Fruit fly (Drosophila melanogaster) whole organism, embryonic: Measurements from ENCODE around the gene Gss1.

Source experiments
- btn ChIP-seq: fragments of 200-800 bp; sonication (Bioruptor generic); optimal IDR thresholded peaks from 2 replicates; lab custom pipeline; 2016; ENCODE audit warnings: missing biosample characterization, missing genetic modification characterization

Gss1 gene

dm6 chrX:17940677-17941076, 51.3 kb downstream of the Gss1 start:
- no peak for TF ChIP-seq btn (GFP tag; lab: Kevin White, UChicago)
